Fruit fly (Drosophila melanogaster) whole organism, wandering third instar larva: ENCODE results near the gene mRpS9.

ENCODE experiments used
- Abd-B ChIP-seq: fragments of >200 bp; optimal IDR thresholded peaks from 2 replicates; lab custom pipeline; 2017; ENCODE audit warnings: missing biosample characterization, missing genetic modification characterization
- CG32264 ChIP-seq: fragments of 200-800 bp; sonication (Bioruptor generic); optimal IDR thresholded peaks from 2 replicates; lab custom pipeline; 2016; ENCODE audit warnings: missing biosample characterization, missing genetic modification characterization
- CG9705 ChIP-seq: fragments of 200-800 bp; sonication (Bioruptor generic); optimal IDR thresholded peaks from 2 replicates; lab custom pipeline; 2018; ENCODE audit warnings: missing biosample characterization, mild to moderate bottlenecking, missing genetic modification characterization
- CrebA ChIP-seq: fragments of 200-800 bp; sonication (Bioruptor generic); optimal IDR thresholded peaks from 2 replicates; lab custom pipeline; 2016; ENCODE audit warnings: missing biosample characterization, mild to moderate bottlenecking, missing genetic modification characterization, borderline replicate concordance
- Dfd ChIP-seq: fragments of >200 bp; optimal IDR thresholded peaks from 2 replicates; lab custom pipeline; 2017; ENCODE audit warnings: missing biosample characterization, missing genetic modification characterization
- Dif ChIP-seq: fragments of 200-275, 200-300 bp; sonication (Bioruptor generic); optimal IDR thresholded peaks from 2 replicates; lab custom pipeline; 2018; ENCODE audit warnings: missing biosample characterization, missing genetic modification characterization; ENCODE audit not compliant: partially characterized antibody
- HLH106 ChIP-seq: fragments of 200-800 bp; optimal IDR thresholded peaks from 3 replicates; lab custom pipeline; 2019; ENCODE audit warnings: missing biosample characterization, mild to moderate bottlenecking, missing genetic modification characterization, moderate library complexity
- Hnf4 ChIP-seq: fragments of 200-800 bp; sonication (Bioruptor generic); optimal IDR thresholded peaks from 2 replicates; lab custom pipeline; 2016; ENCODE audit warnings: missing biosample characterization, mild to moderate bottlenecking, missing genetic modification characterization
- Hr83 ChIP-seq: fragments of 200-300 bp; sonication (Bioruptor generic); optimal IDR thresholded peaks from 2 replicates; lab custom pipeline; 2016; ENCODE audit warnings: missing biosample characterization, mild to moderate bottlenecking, missing genetic modification characterization, moderate library complexity; ENCODE audit not compliant: poor library complexity, severe bottlenecking
- Jra ChIP-seq: sonication (Bioruptor generic); optimal IDR thresholded peaks from 2 replicates; lab custom pipeline; 2016; ENCODE audit warnings: missing biosample characterization, missing genetic modification characterization
- Mio ChIP-seq: sonication (Bioruptor generic); optimal IDR thresholded peaks from 2 replicates; lab custom pipeline; 2016; ENCODE audit warnings: missing biosample characterization, missing genetic modification characterization
- Myc ChIP-seq: fragments of >200 bp; optimal IDR thresholded peaks from 2 replicates; lab custom pipeline; 2017
- N ChIP-seq: fragments of >200 bp; optimal IDR thresholded peaks from 2 replicates; lab custom pipeline; 2018; ENCODE audit warnings: missing biosample characterization, missing external identifiers, missing genetic modification characterization
- OdsH ChIP-seq: fragments of 200-800 bp; sonication (Bioruptor generic); optimal IDR thresholded peaks from 2 replicates; lab custom pipeline; 2016; ENCODE audit warnings: missing biosample characterization, mild to moderate bottlenecking, missing genetic modification characterization
- Rel ChIP-seq, 2 experiments: fragments of 200-800 bp; sonication (Bioruptor generic) in 1 of 2; optimal IDR thresholded peaks; 2 replicates in 1 of 2; 3 replicates in 1 of 2; lab custom pipeline; 2016 to 2019; ENCODE audit warnings: mild to moderate bottlenecking in 2 of 2, missing biosample characterization in 2 of 2, missing genetic modification characterization in 2 of 2, moderate library complexity in 1 of 2
- Sp1 ChIP-seq: fragments of 200-800 bp; sonication (Bioruptor generic); optimal IDR thresholded peaks from 3 replicates; lab custom pipeline; 2019; ENCODE audit warnings: missing biosample characterization, mild to moderate bottlenecking, missing genetic modification characterization, moderate library complexity
- Vsx2 ChIP-seq: fragments of 200-300, 225-300 bp; sonication (Bioruptor generic); optimal IDR thresholded peaks from 2 replicates; lab custom pipeline; 2018; ENCODE audit warnings: missing biosample characterization, missing genetic modification characterization; ENCODE audit not compliant: partially characterized antibody
- br ChIP-seq: fragments of 200-800 bp; sonication (Bioruptor generic); optimal IDR thresholded peaks from 2 replicates; lab custom pipeline; 2016; ENCODE audit warnings: missing biosample characterization, missing genetic modification characterization
- brk ChIP-seq: fragments of 200-800 bp; sonication (Bioruptor generic); optimal IDR thresholded peaks from 2 replicates; lab custom pipeline; 2016; ENCODE audit warnings: missing biosample characterization, mild to moderate bottlenecking, missing genetic modification characterization
- dl ChIP-seq, 2 experiments: fragments of 175-275, 200-275 bp in 1 of 2; fragments of 200-275 bp in 1 of 2; sonication (Bioruptor generic); optimal IDR thresholded peaks; lab custom pipeline; 2018; ENCODE audit warnings: mild to moderate bottlenecking in 2 of 2, missing biosample characterization in 2 of 2, missing genetic modification characterization in 2 of 2, moderate library complexity in 2 of 2; ENCODE audit not compliant: partially characterized antibody in 2 of 2, insufficient read depth in 1 of 2
- dsf ChIP-seq: sonication (Bioruptor generic); optimal IDR thresholded peaks from 2 replicates; lab custom pipeline; 2016; ENCODE audit warnings: missing biosample characterization, missing genetic modification characterization, borderline replicate concordance
- ey ChIP-seq: fragments of 200-800 bp; sonication (Bioruptor generic); optimal IDR thresholded peaks from 2 replicates; lab custom pipeline; 2016; ENCODE audit warnings: missing biosample characterization, missing genetic modification characterization
- foxo ChIP-seq, 2 experiments: fragments of 200-800 bp; sonication (Bioruptor generic); optimal IDR thresholded peaks; 2 replicates in 1 of 2; 3 replicates in 1 of 2; lab custom pipeline; 2016 to 2017; ENCODE audit warnings: missing biosample characterization in 2 of 2, missing genetic modification characterization in 2 of 2
- fru ChIP-seq: fragments of 200-800 bp; sonication (Bioruptor generic); optimal IDR thresholded peaks from 3 replicates; lab custom pipeline; 2016; ENCODE audit warnings: missing biosample characterization, mild to moderate bottlenecking, missing genetic modification characterization
- h ChIP-seq: fragments of 200-800 bp; sonication (Bioruptor generic); optimal IDR thresholded peaks from 3 replicates; lab custom pipeline; 2016; ENCODE audit warnings: missing biosample characterization, mild to moderate bottlenecking, missing genetic modification characterization
- lola ChIP-seq: fragments of >200 bp; optimal IDR thresholded peaks from 2 replicates; lab custom pipeline; 2017; ENCODE audit warnings: missing biosample characterization, missing genetic modification characterization
- pan ChIP-seq: fragments of >200 bp; optimal IDR thresholded peaks from 2 replicates; lab custom pipeline; 2017
- psq ChIP-seq: fragments of 200-800 bp; sonication (Bioruptor generic); optimal IDR thresholded peaks from 3 replicates; lab custom pipeline; 2017; ENCODE audit warnings: missing biosample characterization, mild to moderate bottlenecking, missing genetic modification characterization, moderate library complexity
- rgr ChIP-seq: fragments of 200-800 bp; sonication (Bioruptor generic); optimal IDR thresholded peaks from 3 replicates; lab custom pipeline; 2016; ENCODE audit warnings: missing biosample characterization, mild to moderate bottlenecking, missing genetic modification characterization
- sv ChIP-seq: fragments of 200-800 bp; sonication (Bioruptor generic); optimal IDR thresholded peaks from 3 replicates; lab custom pipeline; 2016; ENCODE audit warnings: missing biosample characterization, missing genetic modification characterization
- tai ChIP-seq: sonication (Bioruptor generic); optimal IDR thresholded peaks from 2 replicates; lab custom pipeline; 2016; ENCODE audit warnings: missing biosample characterization, missing genetic modification characterization
- usp ChIP-seq: fragments of >200 bp; optimal IDR thresholded peaks from 2 replicates; lab custom pipeline; 2017; ENCODE audit warnings: missing biosample characterization, missing genetic modification characterization
- woc ChIP-seq: sonication (Bioruptor generic); optimal IDR thresholded peaks from 2 replicates; lab custom pipeline; 2016; ENCODE audit warnings: missing biosample characterization, mild to moderate bottlenecking, missing genetic modification characterization

mRpS9 gene

DNA sequence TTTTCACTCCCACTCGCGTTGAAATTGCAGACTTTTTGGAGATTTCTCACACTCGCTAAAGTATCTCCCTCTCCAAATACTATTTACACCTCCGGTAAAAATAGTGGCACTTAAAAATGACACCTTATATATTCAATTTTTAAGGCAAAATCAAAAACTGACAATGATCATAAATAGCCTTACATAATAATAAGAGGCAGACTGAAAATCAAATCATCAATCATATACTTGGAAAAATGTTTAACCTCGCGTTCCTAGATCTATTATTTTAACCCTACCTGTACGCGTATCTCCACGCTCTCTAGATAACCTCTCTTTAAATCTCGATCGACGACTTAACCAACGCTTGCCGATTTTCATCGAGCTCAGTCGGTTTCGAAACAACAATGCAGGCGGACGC lies 7.0 kb downstream of the mRpS9 start:
- TF ChIP-seq sv (peak; percentile 19), Myc (lab: Kevin White, UChicago) (no peak), Rel (GFP tag; optimal IDR thresholded peaks at IDR 0.05; lab: Kevin White, UChicago) (no peak), Rel (tag; optimal IDR thresholded peaks at IDR 0.05; lab: Kevin White, UChicago) (no peak), foxo (GFP tag; optimal IDR thresholded peaks at IDR 0.05; lab: Kevin White, UChicago) (no peak), fru (peak; percentile 41)
- TF ChIP-seq, all 38 proteins: peak for 2

DNA sequence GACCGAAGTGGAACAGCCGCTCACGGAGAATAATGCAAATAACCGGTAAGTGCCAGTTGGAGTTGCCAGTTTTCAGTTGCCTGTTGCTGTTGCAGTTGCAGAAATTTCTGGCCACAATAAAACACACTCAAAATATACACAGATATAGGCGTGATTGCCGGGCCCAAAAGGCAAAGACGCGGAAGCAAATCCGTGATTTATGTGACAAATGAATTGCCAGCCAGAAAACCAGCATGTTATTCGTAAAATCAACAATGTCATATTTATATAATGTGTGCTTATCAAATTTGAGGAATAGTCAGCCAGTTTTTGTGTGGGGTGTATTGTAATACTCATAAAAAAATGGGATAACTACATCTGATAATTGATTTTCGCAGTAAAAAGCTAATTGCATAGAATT lies 7.9 kb downstream of the mRpS9 start:
- TF ChIP-seq N, result no peak
- TF ChIP-seq rgr (GFP tag; lab: Kevin White, UChicago), result no peak
- TF ChIP-seq Vsx2 (GFP tag; lab: Kevin White, UChicago), result no peak
- no peak for TF ChIP-seq Sp1 (GFP tag; lab: Kevin White, UChicago)
- no peak for TF ChIP-seq dsf (GFP tag; lab: Kevin White, UChicago)
- TF ChIP-seq Jra (GFP tag; lab: Kevin White, UChicago), result no peak

DNA sequence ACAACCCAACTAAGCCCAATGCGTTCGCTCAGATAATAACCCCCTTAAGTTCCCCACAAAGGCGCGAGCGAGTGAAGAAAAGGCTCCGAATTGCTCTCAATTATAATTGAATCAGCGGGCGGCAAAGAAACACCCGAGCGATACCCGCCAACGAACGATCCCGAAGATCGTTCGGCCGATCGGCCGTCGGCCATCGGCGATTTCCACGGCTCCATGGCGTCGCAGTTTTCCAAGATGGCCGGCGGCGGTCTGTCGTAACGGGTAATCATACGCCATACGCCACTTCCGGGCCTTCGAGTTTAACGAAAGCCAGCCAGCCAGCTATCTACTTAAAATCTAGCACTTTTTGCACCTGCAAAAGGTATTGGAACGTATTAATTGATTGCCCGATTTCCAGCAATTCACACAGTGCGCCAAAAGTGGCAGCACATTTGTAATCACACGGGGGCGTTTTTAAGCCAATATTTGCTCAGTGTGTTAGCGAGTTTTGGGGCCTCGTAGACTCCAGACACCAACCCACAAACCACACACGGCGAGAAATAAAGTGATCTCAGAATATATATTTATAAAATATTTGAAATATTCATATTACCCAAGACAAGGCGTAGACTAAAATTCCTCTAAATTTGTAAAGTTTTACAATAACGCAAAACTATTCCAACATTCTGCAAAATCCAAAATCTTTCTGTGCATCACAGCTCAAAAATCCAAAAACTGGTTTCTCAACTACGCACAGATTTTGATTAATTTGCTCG lies 10.0 kb downstream of the mRpS9 start:
- TF ChIP-seq br (GFP tag; lab: Kevin White, UChicago) (no peak), CG32264 (GFP tag; lab: Kevin White, UChicago) (no peak), foxo (GFP tag; optimal IDR thresholded peaks at IDR 0.05; lab: Kevin White, UChicago) (peak in 1 of 2 experiments; percentile 46), pan (lab: Kevin White, UChicago) (no peak), dsf (GFP tag; lab: Kevin White, UChicago) (no peak), h (GFP tag; lab: Kevin White, UChicago) (peak; percentile 43), Sp1 (GFP tag; lab: Kevin White, UChicago) (no peak), CG9705 (GFP tag; lab: Kevin White, UChicago) (no peak), Vsx2 (GFP tag; lab: Kevin White, UChicago) (no peak), OdsH (GFP tag; lab: Kevin White, UChicago) (no peak), psq (GFP tag; lab: Kevin White, UChicago) (no peak), usp (GFP tag; lab: Kevin White, UChicago) (no peak), Abd-B (no peak), Hnf4 (no peak), sv (no peak), Mio (GFP tag; lab: Kevin White, UChicago) (no peak), fru (peak; percentile 37), tai (GFP tag; lab: Kevin White, UChicago) (no peak), N (no peak), lola (no peak), rgr (GFP tag; lab: Kevin White, UChicago) (no peak)

DNA sequence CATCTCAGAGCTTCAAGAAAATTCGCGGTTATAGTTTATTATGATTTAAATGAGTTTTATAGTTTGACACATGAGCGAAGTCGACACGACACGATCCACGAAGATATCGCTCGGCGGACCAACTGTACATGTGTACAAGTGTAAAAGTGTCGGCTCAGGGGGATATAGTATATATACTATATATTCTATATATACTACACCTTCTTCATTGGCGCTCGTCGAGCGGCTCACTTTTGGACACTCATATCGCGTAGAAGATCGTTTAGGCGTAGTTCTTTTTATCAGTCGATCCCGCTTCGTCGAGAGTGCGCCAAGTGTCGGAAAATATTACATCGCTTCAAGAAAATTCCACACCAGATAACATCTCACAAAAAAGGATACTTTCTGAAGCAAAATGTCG lies 11.4 kb downstream of the mRpS9 start, which contains the start of gene wtrw:
Gene wtrw, plus strand, starts transcription at position 301 of the 400 bp plus-strand sequence.
- TF ChIP-seq ey (GFP tag; lab: Kevin White, UChicago), result no peak
- TF ChIP-seq br (GFP tag; lab: Kevin White, UChicago), result no peak
- no peak for TF ChIP-seq Vsx2 (GFP tag; lab: Kevin White, UChicago)
- no peak for TF ChIP-seq h (GFP tag; lab: Kevin White, UChicago)
- TF ChIP-seq Dfd, result no peak
- no peak for TF ChIP-seq CrebA (GFP tag; lab: Kevin White, UChicago)
- TF ChIP-seq foxo (GFP tag; optimal IDR thresholded peaks at IDR 0.05; lab: Kevin White, UChicago), result no peak
- no peak for TF ChIP-seq tai (GFP tag; lab: Kevin White, UChicago)

DNA sequence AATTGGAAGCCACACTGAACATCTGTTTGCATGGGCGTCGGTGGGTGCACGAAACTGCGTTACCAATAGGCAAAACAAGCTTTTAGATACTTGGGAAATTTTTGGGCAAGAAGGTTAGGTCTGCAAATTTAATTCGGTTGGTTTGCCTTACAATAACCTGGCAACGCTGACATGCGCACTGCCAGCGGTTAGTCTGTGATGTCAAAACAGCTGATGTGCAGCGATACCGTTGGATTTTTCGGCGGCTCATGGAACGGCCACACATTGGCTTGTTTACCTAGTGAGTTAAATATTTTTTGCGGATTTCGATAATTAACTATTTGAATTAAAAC lies 15.6 kb downstream of the mRpS9 start, which contains the start of gene ArgRS-m:
Gene ArgRS-m, plus strand, starts transcription at position 187 of the 332 bp plus-strand sequence.
- peak; percentile 78 for TF ChIP-seq rgr (GFP tag; lab: Kevin White, UChicago)
- peak; percentile 70 for TF ChIP-seq psq (GFP tag; lab: Kevin White, UChicago)
- no peak for TF ChIP-seq pan (lab: Kevin White, UChicago)
- TF ChIP-seq dsf (GFP tag; lab: Kevin White, UChicago), result peak; percentile 0
- peak; percentile 70 for TF ChIP-seq OdsH (GFP tag; lab: Kevin White, UChicago)
- peak; percentile 14 for TF ChIP-seq woc (GFP tag; lab: Kevin White, UChicago)
- no peak for TF ChIP-seq Dif (GFP tag; lab: Kevin White, UChicago)
- peak; percentile 12 for TF ChIP-seq Mio (GFP tag; lab: Kevin White, UChicago)
- no peak for TF ChIP-seq CrebA (GFP tag; lab: Kevin White, UChicago)
- peak; percentile 52 for TF ChIP-seq Hnf4
- TF ChIP-seq sv, result peak; percentile 24
- TF ChIP-seq tai (GFP tag; lab: Kevin White, UChicago), result peak; percentile 90
- TF ChIP-seq Myc (lab: Kevin White, UChicago), result no peak
- peak in 1 of 2 experiments; percentile 75 for TF ChIP-seq foxo (GFP tag; optimal IDR thresholded peaks at IDR 0.05; lab: Kevin White, UChicago)
- peak; percentile 49 for TF ChIP-seq Sp1 (GFP tag; lab: Kevin White, UChicago)
- no peak for TF ChIP-seq usp (GFP tag; lab: Kevin White, UChicago)
- TF ChIP-seq Abd-B, result no peak
- TF ChIP-seq brk, result peak; percentile 54
- TF ChIP-seq Dfd, result no peak
- TF ChIP-seq Jra (GFP tag; lab: Kevin White, UChicago), result peak; percentile 76
- peak; percentile 31 for TF ChIP-seq CG32264 (GFP tag; lab: Kevin White, UChicago)
- TF ChIP-seq HLH106 (tag; lab: Kevin White, UChicago), result peak; percentile 55
- peak; percentile 13 for TF ChIP-seq CG9705 (GFP tag; lab: Kevin White, UChicago)
- TF ChIP-seq br (GFP tag; lab: Kevin White, UChicago), result peak; percentile 54
- peak; percentile 61 for TF ChIP-seq h (GFP tag; lab: Kevin White, UChicago)
- no peak for TF ChIP-seq dl (GFP tag; optimal IDR thresholded peaks at IDR 0.05; lab: Kevin White, UChicago; ENCODE audit: insufficient read depth in 1 of 2, partially characterized antibody in 2 of 2)
- TF ChIP-seq Vsx2 (GFP tag; lab: Kevin White, UChicago), result no peak
- TF ChIP-seq lola, result no peak
- TF ChIP-seq fru, result peak; percentile 66
- TF ChIP-seq N, result no peak
- peak; percentile 49 for TF ChIP-seq Hr83 (GFP tag; lab: Kevin White, UChicago)
